Worm (Caenorhabditis elegans) whole organism, L4 larva: ENCODE results near the gene sel-13.

ENCODE experiments used
- F26F4.8 ChIP-seq: fragments of 200-800 bp; sonication (Bioruptor generic); conservative IDR thresholded peaks from 2 replicates; pipeline ENCODE4 v1.3.6; 2022; ENCODE audit warnings: missing genetic modification characterization, missing compliant biosample characterization
- F37D6.2 ChIP-seq: sonication (generic microtip); optimal IDR thresholded peaks from 2 replicates; lab custom pipeline; 2016; ENCODE audit warnings: mild to moderate bottlenecking, missing genetic modification characterization, missing compliant biosample characterization
- F49E8.2 ChIP-seq: sonication (generic microtip); optimal IDR thresholded peaks from 2 replicates; lab custom pipeline; 2016; ENCODE audit warnings: missing compliant biosample characterization, mild to moderate bottlenecking, missing genetic modification characterization, borderline replicate concordance
- T26A8.4 ChIP-seq: fragments of 200-800 bp; sonication (Bioruptor generic); IDR thresholded peaks from 2 replicates; pipeline ENCODE4 v1.3.6; 2022; ENCODE audit warnings: missing genetic modification characterization, missing compliant biosample characterization
- Y105C5A.15 ChIP-seq: fragments of 200-800 bp; sonication (Bioruptor generic); IDR thresholded peaks from 2 replicates; pipeline ENCODE4 v1.3.6; 2022; ENCODE audit warnings: missing genetic modification characterization, missing compliant biosample characterization
- Y5F2A.4 ChIP-seq: fragments of 200-800 bp; sonication (Bioruptor generic); optimal IDR thresholded peaks from 2 replicates; lab custom pipeline; 2018; ENCODE audit warnings: mild to moderate bottlenecking, missing genetic modification characterization, missing compliant biosample characterization
- aha-1 ChIP-seq: fragments of 150-350 bp; peaks from one replicate; lab custom pipeline; 2014; ENCODE audit warnings: missing biosample characterization, missing genetic modification characterization
- ama-1 ChIP-seq: fragments of 150-350 bp; optimal IDR thresholded peaks from 2 replicates; lab custom pipeline; 2014; ENCODE audit warnings: inconsistent platforms, mixed read lengths
- attf-4 ChIP-seq: sonication (generic microtip); optimal IDR thresholded peaks from 3 replicates; lab custom pipeline; 2017; ENCODE audit warnings: missing biosample characterization, missing genetic modification characterization
- ceh-32 ChIP-seq: sonication (generic microtip); optimal IDR thresholded peaks from 2 replicates; lab custom pipeline; 2016; ENCODE audit warnings: mild to moderate bottlenecking, missing genetic modification characterization, missing compliant biosample characterization; ENCODE audit not compliant: poor library complexity
- ces-1 ChIP-seq: fragments of 150-350 bp; sonication (generic microtip); optimal IDR thresholded peaks from 4 replicates; lab custom pipeline; 2014; ENCODE audit warnings: missing biosample characterization, missing genetic modification reagents, missing genetic modification characterization
- daf-12 ChIP-seq: fragments of 150-350 bp; optimal IDR thresholded peaks from 2 replicates; lab custom pipeline; 2014; ENCODE audit warnings: missing biosample characterization, missing genetic modification reagents, missing genetic modification characterization
- daf-16 ChIP-seq, 3 experiments: sonication (generic microtip); optimal IDR thresholded peaks; 2 replicates each; lab custom pipeline; 2016 to 2017; ENCODE audit warnings: missing genetic modification characterization in 3 of 3, missing genetic modification reagents in 3 of 3, mild to moderate bottlenecking in 2 of 3, missing compliant biosample characterization in 2 of 3, missing biosample characterization in 1 of 3, moderate library complexity in 1 of 3
- daf-8 ChIP-seq: fragments of 200-800 bp; sonication (Bioruptor generic); IDR thresholded peaks from 2 replicates; pipeline ENCODE4 v1.3.6; 2022; ENCODE audit warnings: missing genetic modification characterization, missing compliant biosample characterization
- dmd-8 ChIP-seq: fragments of 200-800 bp; sonication (Bioruptor generic); IDR thresholded peaks from 2 replicates; pipeline ENCODE4 v1.3.6; 2022; ENCODE audit warnings: missing genetic modification characterization, missing compliant biosample characterization
- dmd-9 ChIP-seq: fragments of 200-800 bp; sonication (Bioruptor generic); IDR thresholded peaks from 2 replicates; pipeline ENCODE4 v1.3.6; 2022; ENCODE audit warnings: missing genetic modification reagents, missing genetic modification characterization, missing compliant biosample characterization
- dpl-1 ChIP-seq: fragments of 150-350 bp; optimal IDR thresholded peaks from 2 replicates; lab custom pipeline; 2014; ENCODE audit warnings: missing biosample characterization, missing genetic modification reagents, missing genetic modification characterization
- hif-1 ChIP-seq, 2 experiments: sonication (generic microtip); optimal IDR thresholded peaks; 2 replicates each; lab custom pipeline; 2016 to 2017; ENCODE audit warnings: missing compliant biosample characterization in 2 of 2, missing genetic modification characterization in 2 of 2, missing genetic modification reagents in 2 of 2, missing genotype in 2 of 2, mild to moderate bottlenecking in 1 of 2
- hmg-1.1 ChIP-seq: fragments of 200-800 bp; sonication (Bioruptor generic); IDR thresholded peaks from 2 replicates; pipeline ENCODE4 v1.3.6; 2022; ENCODE audit warnings: missing genetic modification reagents, missing genetic modification characterization, missing compliant biosample characterization
- jun-1 ChIP-seq: fragments of 150-350 bp; optimal IDR thresholded peaks from 2 replicates; lab custom pipeline; 2014; ENCODE audit warnings: missing biosample characterization, missing genetic modification reagents, missing genetic modification characterization
- lin-1 ChIP-seq: fragments of 200-800 bp; sonication (Bioruptor generic); IDR thresholded peaks from 2 replicates; pipeline ENCODE4 v1.3.6; 2022; ENCODE audit warnings: missing genetic modification reagents, missing genetic modification characterization, missing compliant biosample characterization
- lin-38 ChIP-seq: fragments of 200-800 bp; sonication (Bioruptor generic); IDR thresholded peaks from 2 replicates; pipeline ENCODE4 v1.3.6; 2022; ENCODE audit warnings: missing genetic modification reagents, missing genetic modification characterization, missing compliant biosample characterization
- lin-39 ChIP-seq: fragments of 150-350 bp; optimal IDR thresholded peaks from 2 replicates; lab custom pipeline; 2014; ENCODE audit warnings: missing biosample characterization, missing genetic modification reagents, missing genetic modification characterization
- lsy-2 ChIP-seq, 2 experiments: fragments of 150-350 bp in 1 of 2; sonication (generic microtip) in 1 of 2; optimal IDR thresholded peaks; 2 replicates each; lab custom pipeline; 2014 to 2017; ENCODE audit warnings: missing biosample characterization in 2 of 2, missing genetic modification characterization in 2 of 2
- madf-5 ChIP-seq, 2 experiments: fragments of 200-800 bp; sonication (Bioruptor generic); IDR thresholded peaks; 2 replicates each; pipeline ENCODE4 v1.3.6; 2022; ENCODE audit warnings: missing compliant biosample characterization in 2 of 2, missing genetic modification characterization in 2 of 2
- mep-1 ChIP-seq: fragments of 150-350 bp; sonication (generic microtip); optimal IDR thresholded peaks from 3 replicates; lab custom pipeline; 2014; ENCODE audit warnings: missing biosample characterization, missing genetic modification characterization
- mes-2 ChIP-seq: sonication (generic microtip); optimal IDR thresholded peaks from 2 replicates; lab custom pipeline; 2016; ENCODE audit warnings: missing genotype, mild to moderate bottlenecking, missing genetic modification characterization, missing compliant biosample characterization; ENCODE audit not compliant: poor library complexity, severe bottlenecking
- nhr-11 ChIP-seq: fragments of 150-350 bp; optimal IDR thresholded peaks from 2 replicates; lab custom pipeline; 2014; ENCODE audit warnings: missing biosample characterization, missing genetic modification characterization
- nhr-237 ChIP-seq: sonication (generic microtip); optimal IDR thresholded peaks from 2 replicates; lab custom pipeline; 2017; ENCODE audit warnings: missing biosample characterization, missing genetic modification characterization
- nhr-28 ChIP-seq: fragments of 150-350 bp; optimal IDR thresholded peaks from 2 replicates; lab custom pipeline; 2014; ENCODE audit warnings: missing biosample characterization, missing genetic modification characterization
- nhr-41 ChIP-seq: fragments of 200-800 bp; sonication (Bioruptor generic); IDR thresholded peaks from 2 replicates; pipeline ENCODE4 v1.3.6; 2022; ENCODE audit warnings: missing genetic modification reagents, missing genetic modification characterization, missing compliant biosample characterization
- nhr-6 ChIP-seq: fragments of 150-350 bp; optimal IDR thresholded peaks from 2 replicates; lab custom pipeline; 2014; ENCODE audit warnings: missing biosample characterization, missing genetic modification characterization
- nhr-76 ChIP-seq: fragments of 150-350 bp; optimal IDR thresholded peaks from 2 replicates; lab custom pipeline; 2014; ENCODE audit warnings: missing biosample characterization, missing genetic modification characterization
- nhr-77 ChIP-seq: fragments of 150-350 bp; optimal IDR thresholded peaks from 2 replicates; lab custom pipeline; 2014; ENCODE audit warnings: missing biosample characterization, missing genetic modification characterization
- php-3 ChIP-seq: fragments of 200-800 bp; sonication (Bioruptor generic); IDR thresholded peaks from 2 replicates; pipeline ENCODE4 v1.3.6; 2022; ENCODE audit warnings: missing genetic modification reagents, missing genetic modification characterization, missing compliant biosample characterization
- snpc-1.2 ChIP-seq: fragments of 200-800 bp; sonication (Bioruptor generic); IDR thresholded peaks from 2 replicates; pipeline ENCODE4 v1.3.6; 2022; ENCODE audit warnings: missing genetic modification reagents, missing genetic modification characterization, missing compliant biosample characterization
- spr-1 ChIP-seq: sonication (generic microtip); optimal IDR thresholded peaks from 2 replicates; lab custom pipeline; 2016; ENCODE audit warnings: mild to moderate bottlenecking, missing genetic modification characterization, missing compliant biosample characterization
- tag-97 ChIP-seq: fragments of 200-800 bp; sonication (Bioruptor generic); IDR thresholded peaks from 2 replicates; pipeline ENCODE4 v1.3.6; 2022; ENCODE audit warnings: missing genetic modification characterization, missing compliant biosample characterization
- unc-62 ChIP-seq, 3 experiments: fragments of 150-350 bp in 1 of 3; sonication (generic microtip); optimal IDR thresholded peaks in 2 of 3; peaks in 1 of 3; 1 replicate in 1 of 3; 2 replicates in 2 of 3; lab custom pipeline; 2014 to 2017; ENCODE audit warnings: missing biosample characterization in 3 of 3, missing genetic modification characterization in 3 of 3, missing genetic modification reagents in 3 of 3, missing genotype in 1 of 3
- vab-7 ChIP-seq: fragments of 200-800 bp; sonication (Bioruptor generic); IDR thresholded peaks from 2 replicates; pipeline ENCODE4 v1.3.6; 2022; ENCODE audit warnings: missing genetic modification reagents, missing genetic modification characterization, missing compliant biosample characterization
- zag-1 ChIP-seq: fragments of 150-350 bp; optimal IDR thresholded peaks from 2 replicates; lab custom pipeline; 2014; ENCODE audit warnings: missing biosample characterization, missing genetic modification characterization
- zfp-3 ChIP-seq: fragments of 200-800 bp; sonication (Bioruptor generic); conservative IDR thresholded peaks from 2 replicates; pipeline ENCODE4 v1.3.6; 2022; ENCODE audit warnings: missing genetic modification reagents, missing genetic modification characterization, missing compliant biosample characterization
- zip-2 ChIP-seq: fragments of 150-350 bp; optimal IDR thresholded peaks from 2 replicates; lab custom pipeline; 2014; ENCODE audit warnings: missing biosample characterization, missing genetic modification characterization
- ztf-11 ChIP-seq: fragments of 150-350 bp; optimal IDR thresholded peaks from 2 replicates; lab custom pipeline; 2014; ENCODE audit warnings: missing biosample characterization, missing genetic modification characterization

The sel-13 gene

DNA sequence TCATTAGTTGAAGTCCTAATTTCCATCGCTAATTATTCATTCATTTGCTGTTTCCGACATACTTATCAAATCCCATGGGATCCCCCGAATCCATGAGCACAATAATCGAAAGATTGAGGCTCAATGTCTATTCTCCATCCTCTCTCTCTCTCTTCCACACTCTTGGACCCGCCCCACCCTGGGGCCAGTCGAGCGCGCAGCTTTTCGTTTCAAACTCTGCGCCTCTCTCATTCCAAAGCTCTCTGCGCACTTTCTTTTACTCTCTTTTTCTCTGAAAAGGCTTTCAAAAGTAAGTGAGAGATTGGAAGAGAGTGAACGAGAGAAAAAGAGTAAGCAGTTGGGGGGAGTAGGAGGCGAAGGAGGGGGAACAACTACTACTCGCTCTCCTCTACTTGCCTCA lies 21.7 kb upstream of the sel-13 start, which contains the start of gene acy-1 (continued):
- no peak for TF ChIP-seq ztf-11
- no peak for TF ChIP-seq vab-7 (GFP tag; lab: Robert Waterston, UW)
- peak; percentile 66 to 84 for TF ChIP-seq lsy-2 (tag; optimal IDR thresholded peaks at IDR 0.05; lab: Kevin White, UChicago)
- TF ChIP-seq nhr-76: no peak
- TF ChIP-seq mep-1 (tag; lab: Kevin White, UChicago): peak; percentile 74
- TF ChIP-seq hif-1 (tag; optimal IDR thresholded peaks at IDR 0.05; lab: Kevin White, UChicago): peak in 1 of 2 experiments; percentile 10

DNA sequence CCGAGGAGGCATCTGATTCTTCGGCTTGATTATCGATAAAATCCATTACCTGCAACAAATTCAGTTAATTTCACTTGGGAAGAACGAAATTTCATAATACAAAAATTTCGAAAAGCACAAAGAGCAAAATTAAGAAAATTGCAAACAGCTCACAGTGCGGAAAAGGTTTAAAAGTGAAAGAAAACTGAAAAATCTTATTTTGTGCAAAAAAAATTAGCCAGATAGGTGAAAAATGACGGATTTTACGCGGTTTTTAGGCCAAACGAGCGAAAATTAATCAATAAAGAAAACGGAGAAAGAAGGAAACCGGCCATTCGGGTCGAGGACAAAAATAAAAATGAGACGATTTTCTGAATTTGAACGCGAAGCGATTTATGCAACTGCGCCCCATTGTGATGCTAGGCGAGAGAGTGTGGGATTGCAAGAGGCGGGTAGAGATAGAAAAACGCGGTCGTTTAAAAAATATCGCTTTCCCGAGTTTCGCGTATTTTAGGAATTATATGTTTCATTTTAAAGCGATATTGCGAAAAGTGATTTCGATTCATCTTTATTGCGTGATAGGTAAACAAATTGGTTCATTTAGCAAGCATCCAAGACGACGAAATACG lies 20.7 kb upstream of the sel-13 start, which contains the start of gene emb-5:
TSS of gene emb-5 (minus strand) at position 51 of the 608 bp plus-strand sequence.
- TF ChIP-seq dmd-8 (GFP tag; lab: Robert Waterston, UW) (no peak), nhr-6 (peak; percentile 21), tag-97 (GFP tag; lab: Robert Waterston, UW) (no peak), ama-1 (peak; percentile 68), lin-39 (tag; lab: Kevin White, UChicago) (no peak), nhr-28 (tag; lab: Kevin White, UChicago) (peak; percentile 27), lin-38 (GFP tag; lab: Robert Waterston, UW) (peak; percentile 94), dpl-1 (GFP tag; lab: Kevin White, UChicago) (peak; percentile 92), mes-2 (tag; lab: Kevin White, UChicago) (peak; percentile 74), unc-62 (GFP tag; optimal IDR thresholded peaks at IDR 0.05 in 1 of 2; lab: Kevin White, UChicago) (peak in 1 of 2 experiments; percentile 5), unc-62 (tag; optimal IDR thresholded peaks at IDR 0.05; lab: Kevin White, UChicago) (no peak), daf-16 (GFP tag; optimal IDR thresholded peaks at IDR 0.05; lab: Kevin White, UChicago) (no peak), daf-16 (tag; optimal IDR thresholded peaks at IDR 0.05; lab: Kevin White, UChicago) (peak; percentile 10), T26A8.4 (GFP tag; lab: Robert Waterston, UW) (0 out of 2 replicates have a peak, but pooled peaks have one; percentile 28), daf-12 (tag; lab: Kevin White, UChicago) (no peak)
- TF ChIP-seq, all 104 proteins: peak for 9

DNA sequence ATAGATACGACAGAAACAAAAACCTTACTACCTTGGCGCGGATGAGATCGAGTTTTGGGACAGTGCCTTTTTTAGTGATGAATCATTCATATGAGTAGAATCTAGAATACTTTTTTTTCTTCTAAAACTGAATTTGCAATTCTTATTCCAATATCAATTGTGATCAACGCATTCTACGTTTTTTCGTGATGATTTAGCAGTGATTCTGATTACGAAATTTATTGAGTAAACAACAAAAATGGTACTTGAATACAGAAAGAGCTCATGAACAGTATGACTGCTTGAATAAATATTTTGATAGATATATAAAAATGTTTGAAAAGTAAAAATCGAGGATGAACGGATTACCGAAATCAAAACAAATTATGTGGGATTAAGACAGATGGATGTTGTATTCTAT lies 15.1 kb upstream of the sel-13 start, which contains the start of gene him-18:
TSS of gene him-18 (minus strand) at position 101 of the 400 bp plus-strand sequence.
- TF ChIP-seq snpc-1.2: no peak
- TF ChIP-seq nhr-77: no peak
- no peak for TF ChIP-seq zag-1 (tag; lab: Kevin White, UChicago)
- TF ChIP-seq aha-1 (tag; lab: Kevin White, UChicago): no peak
- TF ChIP-seq T26A8.4 (GFP tag; lab: Robert Waterston, UW): no peak
- TF ChIP-seq F37D6.2: no peak
- TF ChIP-seq daf-8 (GFP tag; lab: Robert Waterston, UW): no peak
- TF ChIP-seq jun-1 (tag; lab: Kevin White, UChicago): no peak
- TF ChIP-seq hif-1 (tag; optimal IDR thresholded peaks at IDR 0.05; lab: Kevin White, UChicago): no peak
- TF ChIP-seq hmg-1.1 (GFP tag; lab: Robert Waterston, UW): no peak
- TF ChIP-seq spr-1 (tag; lab: Kevin White, UChicago): no peak
- TF ChIP-seq nhr-41 (GFP tag; lab: Robert Waterston, UW): no peak
- no peak for TF ChIP-seq F26F4.8 (GFP tag; lab: Robert Waterston, UW)
- no peak for TF ChIP-seq lin-1 (GFP tag; lab: Robert Waterston, UW)
- TF ChIP-seq dmd-9 (GFP tag; lab: Robert Waterston, UW): no peak
- TF ChIP-seq nhr-6: no peak
- no peak for TF ChIP-seq php-3 (GFP tag; lab: Robert Waterston, UW)
- no peak for TF ChIP-seq F49E8.2

DNA sequence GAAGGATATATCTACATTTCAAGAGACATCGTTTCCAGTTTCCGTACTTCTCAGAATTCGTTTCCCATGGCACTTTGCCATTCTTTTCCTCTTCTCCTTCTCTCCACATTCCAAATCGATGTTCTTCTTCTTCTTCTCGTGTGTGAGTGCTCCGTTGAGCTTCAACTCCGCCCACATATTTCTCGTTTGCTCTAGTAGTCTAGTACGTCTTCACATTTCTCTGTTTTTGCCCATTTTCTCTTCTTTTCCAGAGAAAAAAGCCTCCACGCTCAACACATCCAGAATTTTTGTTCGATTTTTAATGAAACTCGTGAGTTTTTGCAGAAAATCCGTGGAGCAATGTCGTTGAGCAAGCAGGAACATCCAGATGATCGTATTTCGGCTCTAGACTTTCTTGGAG lies 8.9 kb upstream of the sel-13 start, which contains the start of gene T04A8.18:
TSS of gene T04A8.18 (plus strand) at position 301 of the 400 bp plus-strand sequence.
- no peak for TF ChIP-seq F26F4.8 (GFP tag; lab: Robert Waterston, UW)
- no peak for TF ChIP-seq attf-4 (tag; lab: Kevin White, UChicago)
- TF ChIP-seq Y105C5A.15 (GFP tag; lab: Robert Waterston, UW): no peak
- TF ChIP-seq zip-2 (tag; lab: Kevin White, UChicago): no peak
- no peak for TF ChIP-seq ceh-32 (tag; lab: Kevin White, UChicago)
- TF ChIP-seq ces-1 (GFP tag; lab: Kevin White, UChicago): no peak
- no peak for TF ChIP-seq nhr-77
- no peak for TF ChIP-seq zfp-3
- no peak for TF ChIP-seq madf-5 (GFP tag; IDR thresholded peaks at IDR 0.05; lab: Robert Waterston, UW)
- no peak for TF ChIP-seq dmd-9 (GFP tag; lab: Robert Waterston, UW)
- TF ChIP-seq Y5F2A.4 (GFP tag; lab: Kevin White, UChicago): no peak
- no peak for TF ChIP-seq nhr-11 (tag; lab: Kevin White, UChicago)
- no peak for TF ChIP-seq nhr-237 (tag; lab: Kevin White, UChicago)
